Worm (Caenorhabditis elegans) whole organism, mixed stage, embryonic: ENCODE data around the gene bir-1.

Source experiments
- elt-3 ChIP-seq: fragments of 150-350 bp; optimal IDR thresholded peaks from 2 replicates; lab custom pipeline; 2014; ENCODE audit warnings: missing biosample characterization, missing genetic modification characterization
- lsy-2 ChIP-seq: fragments of 150-350 bp; optimal IDR thresholded peaks from 2 replicates; lab custom pipeline; 2014; ENCODE audit warnings: missing biosample characterization, missing genetic modification characterization
- nhr-12 ChIP-seq: fragments of 150-350 bp; optimal IDR thresholded peaks from 2 replicates; lab custom pipeline; 2014; ENCODE audit warnings: missing biosample characterization, missing genetic modification characterization
- nhr-237 ChIP-seq: fragments of 150-350 bp; optimal IDR thresholded peaks from 2 replicates; lab custom pipeline; 2014; ENCODE audit warnings: missing biosample characterization, missing genetic modification characterization

DNA sequence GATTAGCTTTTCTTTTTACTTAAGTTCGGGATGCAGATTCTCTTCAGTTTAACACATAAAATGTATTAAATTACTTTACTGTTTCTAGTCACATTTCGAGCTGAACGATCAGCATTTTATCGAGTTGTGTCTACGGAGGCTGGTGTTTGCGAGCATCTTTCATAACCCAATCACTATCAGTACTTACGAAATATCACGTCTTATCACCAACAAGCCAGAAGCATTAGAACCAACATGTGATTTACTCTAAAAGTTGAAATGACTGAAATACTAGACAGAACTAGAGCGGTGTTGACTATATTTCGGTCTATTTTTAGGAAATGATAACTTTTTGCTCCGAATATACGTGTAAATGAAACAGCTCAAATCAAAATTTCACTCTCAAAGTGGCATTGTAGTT lies 4.2 kb downstream of the bir-1 start:
- TF ChIP-seq elt-3 (tag; lab: Kevin White, UChicago) (no peak), nhr-12 (tag; lab: Kevin White, UChicago) (no peak), nhr-237 (tag; lab: Kevin White, UChicago) (no peak), lsy-2 (no peak)
